Fruit fly (Drosophila melanogaster) whole organism: ENCODE measurements around the gene Eogt.

Source experiments
- pan ChIP-seq: fragments of >200 bp; optimal IDR thresholded peaks from 2 replicates; lab custom pipeline; 2017
- psq ChIP-seq: fragments of >200 bp; optimal IDR thresholded peaks from 2 replicates; lab custom pipeline; 2017
- usp ChIP-seq: fragments of >200 bp; optimal IDR thresholded peaks from 2 replicates; lab custom pipeline; 2017; ENCODE audit warnings: missing biosample characterization, missing genetic modification characterization, mixed read lengths

- TF ChIP-seq psq (lab: Kevin White, UChicago) (no peak), usp (no peak), pan (lab: Kevin White, UChicago) (no peak)
These were observed 15.7 kb upstream of the Eogt start, which contains the start of the genes Rab5 and Axud1 for dm6 chr2L:2365077-2365651.
